Worm (Caenorhabditis elegans) whole organism, young adult: ENCODE results near the gene K02E7.11.
A peak's percentile ranks its signal among the peaks of the same experiment; 100 is the strongest.

Experiments used
- B0019.2 ChIP-seq: fragments of 200-800 bp; sonication (Bioruptor generic); conservative IDR thresholded peaks from 2 replicates; pipeline ENCODE4 v1.3.6; 2022; ENCODE audit warnings: missing genetic modification reagents, missing genetic modification characterization, missing compliant biosample characterization
- B0261.1 ChIP-seq: sonication (generic microtip); optimal IDR thresholded peaks from 2 replicates; lab custom pipeline; 2016; ENCODE audit warnings: mild to moderate bottlenecking, missing genetic modification characterization, moderate library complexity, missing compliant biosample characterization
- C17E4.6 ChIP-seq: fragments of 200-800 bp; sonication (Bioruptor generic); IDR thresholded peaks from 2 replicates; pipeline ENCODE4 v1.3.6; 2022; ENCODE audit warnings: missing genetic modification reagents, missing genetic modification characterization, missing compliant biosample characterization
- F39B2.1 ChIP-seq: fragments of 200-800 bp; sonication (Bioruptor generic); IDR thresholded peaks from 2 replicates; pipeline ENCODE4 v1.3.6; 2022; ENCODE audit warnings: missing genetic modification reagents, missing genetic modification characterization, missing compliant biosample characterization
- K11D2.4 ChIP-seq: fragments of 200-800 bp; sonication (Bioruptor generic); IDR thresholded peaks from 2 replicates; pipeline ENCODE4 v1.3.6; 2022; ENCODE audit warnings: missing genetic modification reagents, missing genetic modification characterization, missing compliant biosample characterization
- T07F8.4 ChIP-seq: sonication (generic microtip); optimal IDR thresholded peaks from 2 replicates; lab custom pipeline; 2016; ENCODE audit warnings: mild to moderate bottlenecking, missing genetic modification characterization, moderate library complexity, missing compliant biosample characterization
- Y53F4B.3 ChIP-seq: fragments of 200-800 bp; sonication (Bioruptor generic); IDR thresholded peaks from 2 replicates; pipeline ENCODE4 v1.3.6; 2022; ENCODE audit warnings: missing genetic modification reagents, missing genetic modification characterization, missing compliant biosample characterization
- Y67H2A.10 ChIP-seq: fragments of 200-800 bp; sonication (Bioruptor generic); conservative IDR thresholded peaks from 2 replicates; pipeline ENCODE4 v1.3.6; 2022; ENCODE audit warnings: missing genetic modification reagents, missing genetic modification characterization, missing compliant biosample characterization
- attf-3 ChIP-seq: fragments of 200-800 bp; sonication (Bioruptor generic); conservative IDR thresholded peaks from 2 replicates; pipeline ENCODE4 v1.3.6; 2022; ENCODE audit warnings: missing genetic modification reagents, missing genetic modification characterization, missing compliant biosample characterization
- bed-1 ChIP-seq: fragments of 200-800 bp; sonication (Bioruptor generic); IDR thresholded peaks from 2 replicates; pipeline ENCODE4 v1.3.6; 2022; ENCODE audit warnings: missing genetic modification reagents, missing genetic modification characterization, missing compliant biosample characterization
- cebp-1 ChIP-seq, 2 experiments: fragments of 200-800 bp in 1 of 2; sonication (Bioruptor generic) in 1 of 2; sonication (generic microtip) in 1 of 2; IDR thresholded peaks in 1 of 2; optimal IDR thresholded peaks in 1 of 2; 2 replicates each; pipeline versions ENCODE4 v1.3.6 to Lab custom; 2017 to 2022; ENCODE audit warnings: missing compliant biosample characterization in 2 of 2, missing genetic modification characterization in 2 of 2, mild to moderate bottlenecking in 1 of 2, missing genetic modification reagents in 1 of 2, moderate library complexity in 1 of 2
- ceh-27 ChIP-seq: fragments of 200-800 bp; sonication (Bioruptor generic); optimal IDR thresholded peaks from 2 replicates; lab custom pipeline; 2018; ENCODE audit warnings: mild to moderate bottlenecking, missing genetic modification characterization, moderate library complexity, missing compliant biosample characterization
- ceh-91 ChIP-seq: fragments of 200-800 bp; sonication (Bioruptor generic); IDR thresholded peaks from 2 replicates; pipeline ENCODE4 v1.3.6; 2022; ENCODE audit warnings: missing genetic modification reagents, missing genetic modification characterization, missing compliant biosample characterization
- ets-4 ChIP-seq: fragments of 200-800 bp; sonication (Bioruptor generic); optimal IDR thresholded peaks from 2 replicates; lab custom pipeline; 2018; ENCODE audit warnings: mild to moderate bottlenecking, missing genetic modification characterization, missing compliant biosample characterization
- fkh-3 ChIP-seq: sonication (generic microtip); optimal IDR thresholded peaks from 2 replicates; lab custom pipeline; 2016; ENCODE audit warnings: mild to moderate bottlenecking, missing genetic modification characterization, missing compliant biosample characterization
- hmg-1.2 ChIP-seq: fragments of 200-800 bp; sonication (Bioruptor generic); IDR thresholded peaks from 2 replicates; pipeline ENCODE4 v1.3.6; 2022; ENCODE audit warnings: missing genetic modification reagents, missing genetic modification characterization, missing compliant biosample characterization
- let-607 ChIP-seq, 2 experiments: fragments of 200-800 bp in 1 of 2; sonication (Bioruptor generic) in 1 of 2; sonication (generic microtip) in 1 of 2; optimal IDR thresholded peaks; 2 replicates each; lab custom pipeline; 2016 to 2018; ENCODE audit warnings: mild to moderate bottlenecking in 2 of 2, missing compliant biosample characterization in 2 of 2, missing genetic modification characterization in 2 of 2, moderate library complexity in 2 of 2, missing genotype in 1 of 2
- lin-54 ChIP-seq: fragments of 200-800 bp; sonication (Bioruptor generic); optimal IDR thresholded peaks from 2 replicates; lab custom pipeline; 2018; ENCODE audit warnings: mild to moderate bottlenecking, missing genetic modification characterization, missing compliant biosample characterization
- lsy-27 ChIP-seq: sonication (generic microtip); optimal IDR thresholded peaks from 2 replicates; lab custom pipeline; 2017; ENCODE audit warnings: missing genetic modification characterization, mild to moderate bottlenecking, missing compliant biosample characterization, antibody characterized with exemption, missing genotype, borderline replicate concordance; ENCODE audit not compliant: insufficient read depth
- madf-10 ChIP-seq: sonication (generic microtip); optimal IDR thresholded peaks from 2 replicates; lab custom pipeline; 2016; ENCODE audit warnings: mild to moderate bottlenecking, missing genetic modification characterization, missing compliant biosample characterization
- nhr-27 ChIP-seq: fragments of 200-800 bp; sonication (Bioruptor generic); optimal IDR thresholded peaks from 2 replicates; lab custom pipeline; 2018; ENCODE audit warnings: mild to moderate bottlenecking, missing genetic modification characterization, moderate library complexity, missing compliant biosample characterization
- pha-4 ChIP-seq: fragments of 150-350 bp; sonication (generic microtip); optimal IDR thresholded peaks from 2 replicates; lab custom pipeline; 2014; ENCODE audit warnings: missing biosample characterization, missing genetic modification reagents, missing genetic modification characterization
- rpc-1 ChIP-seq, 2 experiments: fragments of 150-350 bp in 1 of 2; sonication (generic microtip) in 1 of 2; optimal IDR thresholded peaks; 2 replicates each; lab custom pipeline; 2014 to 2018; ENCODE audit warnings: missing biosample characterization in 1 of 2, missing genetic modification characterization in 1 of 2, missing genetic modification reagents in 1 of 2, missing genotype in 1 of 2
- tbp1 ChIP-seq: fragments of 200-800 bp; sonication (Bioruptor generic); optimal IDR thresholded peaks from 2 replicates; lab custom pipeline; 2018; ENCODE audit warnings: mild to moderate bottlenecking, missing genetic modification characterization, missing compliant biosample characterization
- ztf-18 ChIP-seq: sonication (generic microtip); optimal IDR thresholded peaks from 2 replicates; lab custom pipeline; 2016; ENCODE audit warnings: missing genotype, mild to moderate bottlenecking, missing genetic modification characterization, missing compliant biosample characterization

The K02E7.11 gene

DNA sequence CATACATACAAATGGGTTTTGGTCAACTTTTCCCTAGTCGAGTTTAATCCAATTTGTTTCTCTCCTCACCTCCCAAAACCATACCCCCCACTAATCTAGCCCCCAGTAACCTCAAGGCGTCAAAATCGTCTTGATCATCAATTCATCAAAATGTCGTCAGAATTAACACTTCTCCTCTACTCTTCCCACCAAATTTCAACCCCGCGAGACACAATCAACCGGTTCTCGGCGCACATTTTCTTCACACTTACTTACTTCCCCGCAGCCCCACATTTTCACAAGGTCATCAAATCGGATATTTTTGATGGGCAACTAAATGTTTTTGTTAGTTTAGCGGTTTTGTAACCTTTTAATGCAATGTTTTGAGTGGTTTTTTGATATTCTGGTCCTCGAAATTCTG is 15.4 kb upstream of the K02E7.11 start:
- no peak for TF ChIP-seq ztf-18 (tag; lab: Kevin White, UChicago)
- no peak for TF ChIP-seq lin-54 (GFP tag; lab: Kevin White, UChicago)
- TF ChIP-seq attf-3 (GFP tag; lab: Robert Waterston, UW) = no peak
- TF ChIP-seq cebp-1 (GFP tag; IDR thresholded peaks at IDR 0.05; lab: Robert Waterston, UW) = no peak
- TF ChIP-seq cebp-1 (tag; optimal IDR thresholded peaks at IDR 0.05; lab: Kevin White, UChicago) = no peak
- TF ChIP-seq F39B2.1 (GFP tag; lab: Robert Waterston, UW) = no peak
- TF ChIP-seq let-607 (tag; optimal IDR thresholded peaks at IDR 0.05; lab: Kevin White, UChicago) = no peak
- TF ChIP-seq ets-4 (GFP tag; lab: Kevin White, UChicago) = no peak
- no peak for TF ChIP-seq B0019.2 (GFP tag; lab: Robert Waterston, UW)
- no peak for TF ChIP-seq rpc-1 (optimal IDR thresholded peaks at IDR 0.05; lab: Kevin White, UChicago)
- no peak for TF ChIP-seq rpc-1 (tag; optimal IDR thresholded peaks at IDR 0.05; lab: Kevin White, UChicago)

- TF ChIP-seq lsy-27 (tag; lab: Kevin White, UChicago) = no peak
- peak; percentile 70 for TF ChIP-seq tbp1 (GFP tag; lab: Kevin White, UChicago)
- TF ChIP-seq Y53F4B.3 = no peak
- no peak for TF ChIP-seq T07F8.4 (tag; lab: Kevin White, UChicago)
- TF ChIP-seq rpc-1 (optimal IDR thresholded peaks at IDR 0.05; lab: Kevin White, UChicago) = peak; percentile 25
- peak; percentile 64 for TF ChIP-seq rpc-1 (tag; optimal IDR thresholded peaks at IDR 0.05; lab: Kevin White, UChicago)
- TF ChIP-seq Y67H2A.10 = no peak
- TF ChIP-seq B0261.1 = peak; percentile 21
Measured at ce11 chrII:1088527-1089230, 13.4 kb upstream of the K02E7.11 start.

ce11 chrII:1086479-1086878 is 11.2 kb upstream of the K02E7.11 start:
- TF ChIP-seq Y67H2A.10 = no peak
- TF ChIP-seq ceh-27 (GFP tag; lab: Kevin White, UChicago) = peak; percentile 35
- TF ChIP-seq K11D2.4 (GFP tag; lab: Robert Waterston, UW) = no peak
- TF ChIP-seq ceh-91 (GFP tag; lab: Robert Waterston, UW) = no peak
- no peak for TF ChIP-seq rpc-1 (optimal IDR thresholded peaks at IDR 0.05; lab: Kevin White, UChicago)
- no peak for TF ChIP-seq rpc-1 (tag; optimal IDR thresholded peaks at IDR 0.05; lab: Kevin White, UChicago)
- 0 out of 2 replicates have a peak, but pooled peaks have one; percentile 19 for TF ChIP-seq hmg-1.2 (GFP tag; lab: Robert Waterston, UW)
- TF ChIP-seq fkh-3 = no peak
- TF ChIP-seq B0019.2 (GFP tag; lab: Robert Waterston, UW) = no peak
- no peak for TF ChIP-seq madf-10 (tag; lab: Kevin White, UChicago)
- TF ChIP-seq nhr-27 (tag; lab: Kevin White, UChicago) = no peak
- no peak for TF ChIP-seq bed-1 (GFP tag; lab: Robert Waterston, UW)

ce11 chrII:1085546-1085945 is 10.2 kb upstream of the K02E7.11 start:
- no peak for TF ChIP-seq hmg-1.2 (GFP tag; lab: Robert Waterston, UW)
- no peak for TF ChIP-seq pha-4 (tag; lab: Kevin White, UChicago)
- TF ChIP-seq attf-3 (GFP tag; lab: Robert Waterston, UW) = no peak
- peak; percentile 11 for TF ChIP-seq B0261.1
- TF ChIP-seq C17E4.6 (GFP tag; lab: Robert Waterston, UW) = no peak
- TF ChIP-seq rpc-1 (optimal IDR thresholded peaks at IDR 0.05; lab: Kevin White, UChicago) = no peak
- TF ChIP-seq rpc-1 (tag; optimal IDR thresholded peaks at IDR 0.05; lab: Kevin White, UChicago) = peak; percentile 59
- peak; percentile 67 for TF ChIP-seq tbp1 (GFP tag; lab: Kevin White, UChicago)
- TF ChIP-seq, all 124 proteins: peak for 3

ce11 chrII:1084899-1085298 is 9.6 kb upstream of the K02E7.11 start:
- no peak for TF ChIP-seq T07F8.4 (tag; lab: Kevin White, UChicago)
- peak; percentile 79; the same call in 1 of the 2 replicates for TF ChIP-seq hmg-1.2 (GFP tag; lab: Robert Waterston, UW)
- TF ChIP-seq fkh-3 = no peak
- TF ChIP-seq, all 124 proteins: peak for 1
